Fruit fly (Drosophila melanogaster) whole organism, pupa: Measurements from ENCODE around the gene CG1208.

Experiments used
- CG13204 ChIP-seq: fragments of 200-800 bp; sonication (Bioruptor generic); optimal IDR thresholded peaks from 2 replicates; lab custom pipeline; 2018; ENCODE audit warnings: missing biosample characterization, mild to moderate bottlenecking, missing genetic modification characterization, moderate library complexity
- CG14655 ChIP-seq: fragments of 200-800 bp; sonication (Bioruptor generic); optimal IDR thresholded peaks from 3 replicates; lab custom pipeline; 2017; ENCODE audit warnings: mild to moderate bottlenecking, missing biosample characterization, missing genetic modification reagents, missing genetic modification characterization
- CG32121 ChIP-seq: fragments of 200-800 bp; sonication (Bioruptor generic); IDR thresholded peaks from 2 replicates; pipeline ENCODE4 v1.3.6; 2022; ENCODE audit warnings: missing biosample characterization, missing genetic modification characterization
- CG8301 ChIP-seq: fragments of 200-800 bp; sonication (Bioruptor generic); optimal IDR thresholded peaks from 2 replicates; lab custom pipeline; 2018; ENCODE audit warnings: missing biosample characterization, mild to moderate bottlenecking, missing genetic modification characterization
- fd96Ca ChIP-seq: fragments of 200-800 bp; sonication (Bioruptor generic); IDR thresholded peaks from 3 replicates; pipeline ENCODE4 v1.3.6; 2022; ENCODE audit warnings: missing biosample characterization, missing genetic modification characterization
- rn ChIP-seq: fragments of 200-800 bp; sonication (Bioruptor generic); IDR thresholded peaks from 2 replicates; pipeline ENCODE4 v1.3.6; 2022; ENCODE audit warnings: missing biosample characterization, missing genetic modification characterization

DNA sequence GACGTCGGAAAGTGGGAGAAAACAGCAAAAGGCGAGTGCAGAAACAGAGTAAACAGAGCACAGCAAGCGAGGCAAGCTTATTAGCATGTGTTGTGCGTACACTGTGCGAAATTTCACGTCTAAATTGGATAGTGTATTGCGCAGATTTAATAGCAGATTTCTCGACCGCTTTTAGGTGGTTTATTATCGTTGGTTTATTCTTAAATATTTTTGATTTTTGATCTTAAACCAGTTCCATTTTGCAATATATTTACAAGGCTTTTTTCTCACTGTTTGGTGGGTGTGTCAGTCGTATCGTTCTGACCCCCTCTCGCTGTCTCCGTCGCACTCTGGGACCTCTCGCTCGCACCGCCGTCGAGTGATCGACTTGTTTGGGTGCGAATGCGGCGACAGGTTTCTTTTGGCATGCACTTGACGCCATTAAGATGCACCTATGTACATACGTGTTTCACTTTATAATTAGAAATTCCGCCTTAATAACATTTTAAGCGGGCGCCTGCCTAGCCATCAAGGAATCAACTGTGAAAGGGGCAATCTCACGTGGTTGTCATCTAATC, 2.6 kb downstream of the CG1208 start:
- peak; percentile 92 for TF ChIP-seq CG32121 (GFP tag; lab: Robert Waterston, UW)
- TF ChIP-seq fd96Ca (GFP tag; lab: Robert Waterston, UW): peak; percentile 97
- TF ChIP-seq CG8301 (tag; lab: Kevin White, UChicago): peak; percentile 95
- TF ChIP-seq rn (GFP tag; lab: Robert Waterston, UW): peak; percentile 88
- no peak for TF ChIP-seq CG13204
- peak; percentile 93 for TF ChIP-seq CG14655 (GFP tag; lab: Kevin White, UChicago)
